Worm (Caenorhabditis elegans) whole organism, young adult: Measurements from ENCODE around the gene fzr-1.
A peak's percentile ranks its signal among the peaks of the same experiment; 100 is the strongest.

Source experiments
- B0019.2 ChIP-seq: fragments of 200-800 bp; sonication (Bioruptor generic); conservative IDR thresholded peaks from 2 replicates; pipeline ENCODE4 v1.3.6; 2022; ENCODE audit warnings: missing genetic modification reagents, missing genetic modification characterization, missing compliant biosample characterization
- B0336.3 ChIP-seq: fragments of 200-800 bp; sonication (Bioruptor generic); IDR thresholded peaks from 2 replicates; pipeline ENCODE4 v1.3.6; 2022; ENCODE audit warnings: missing genetic modification characterization, missing compliant biosample characterization
- C17E4.6 ChIP-seq: fragments of 200-800 bp; sonication (Bioruptor generic); IDR thresholded peaks from 2 replicates; pipeline ENCODE4 v1.3.6; 2022; ENCODE audit warnings: missing genetic modification reagents, missing genetic modification characterization, missing compliant biosample characterization
- D2030.7 ChIP-seq: fragments of 200-800 bp; sonication (Bioruptor generic); IDR thresholded peaks from 2 replicates; pipeline ENCODE4 v1.3.6; 2022; ENCODE audit warnings: missing genetic modification reagents, missing genetic modification characterization, missing compliant biosample characterization
- F10E7.11 ChIP-seq: sonication (generic microtip); optimal IDR thresholded peaks from 2 replicates; lab custom pipeline; 2017; ENCODE audit warnings: mild to moderate bottlenecking, missing genetic modification characterization, moderate library complexity, missing compliant biosample characterization
- F39B2.1 ChIP-seq: fragments of 200-800 bp; sonication (Bioruptor generic); IDR thresholded peaks from 2 replicates; pipeline ENCODE4 v1.3.6; 2022; ENCODE audit warnings: missing genetic modification reagents, missing genetic modification characterization, missing compliant biosample characterization
- F52B5.7 ChIP-seq: sonication (generic microtip); optimal IDR thresholded peaks from 2 replicates; lab custom pipeline; 2016; ENCODE audit warnings: mild to moderate bottlenecking, missing genetic modification characterization, missing compliant biosample characterization
- F57A8.1 ChIP-seq: fragments of 200-800 bp; sonication (Bioruptor generic); optimal IDR thresholded peaks from 2 replicates; lab custom pipeline; 2018; ENCODE audit warnings: mild to moderate bottlenecking, missing genetic modification characterization, moderate library complexity, missing compliant biosample characterization
- T07F8.4 ChIP-seq: sonication (generic microtip); optimal IDR thresholded peaks from 2 replicates; lab custom pipeline; 2016; ENCODE audit warnings: mild to moderate bottlenecking, missing genetic modification characterization, moderate library complexity, missing compliant biosample characterization
- T26A5.8 ChIP-seq: sonication (generic microtip); optimal IDR thresholded peaks from 2 replicates; lab custom pipeline; 2016; ENCODE audit warnings: missing genetic modification characterization, missing compliant biosample characterization
- Y56A3A.18 ChIP-seq: fragments of 200-800 bp; sonication (Bioruptor generic); IDR thresholded peaks from 2 replicates; pipeline ENCODE4 v1.3.6; 2022; ENCODE audit warnings: missing genetic modification reagents, missing genetic modification characterization, missing compliant biosample characterization
- ama-1 ChIP-seq, 3 experiments: fragments of 150-350 bp in 1 of 3; sonication (generic microtip) in 2 of 3; optimal IDR thresholded peaks; 2 replicates each; lab custom pipeline; 2014 to 2018; ENCODE audit warnings: missing biosample characterization in 2 of 3, missing genetic modification characterization in 2 of 3, missing genetic modification reagents in 2 of 3
- athp-1 ChIP-seq: sonication (generic microtip); optimal IDR thresholded peaks from 2 replicates; lab custom pipeline; 2017; ENCODE audit warnings: mild to moderate bottlenecking, missing genetic modification characterization, missing compliant biosample characterization
- attf-3 ChIP-seq: fragments of 200-800 bp; sonication (Bioruptor generic); conservative IDR thresholded peaks from 2 replicates; pipeline ENCODE4 v1.3.6; 2022; ENCODE audit warnings: missing genetic modification reagents, missing genetic modification characterization, missing compliant biosample characterization
- attf-6 ChIP-seq: fragments of 200-800 bp; sonication (Bioruptor generic); IDR thresholded peaks from 2 replicates; pipeline ENCODE4 v1.3.6; 2022; ENCODE audit warnings: missing genetic modification reagents, missing genetic modification characterization, missing compliant biosample characterization
- cebp-1 ChIP-seq, 2 experiments: fragments of 200-800 bp in 1 of 2; sonication (Bioruptor generic) in 1 of 2; sonication (generic microtip) in 1 of 2; IDR thresholded peaks in 1 of 2; optimal IDR thresholded peaks in 1 of 2; 2 replicates each; pipeline versions ENCODE4 v1.3.6 to Lab custom; 2017 to 2022; ENCODE audit warnings: missing compliant biosample characterization in 2 of 2, missing genetic modification characterization in 2 of 2, mild to moderate bottlenecking in 1 of 2, missing genetic modification reagents in 1 of 2, moderate library complexity in 1 of 2
- cebp-2 ChIP-seq: fragments of 200-800 bp; sonication (Bioruptor generic); IDR thresholded peaks from 2 replicates; pipeline ENCODE4 v1.3.6; 2022; ENCODE audit warnings: missing genetic modification characterization, missing compliant biosample characterization
- ceh-100 ChIP-seq: fragments of 200-800 bp; sonication (Bioruptor generic); IDR thresholded peaks from 2 replicates; pipeline ENCODE4 v1.3.6; 2022; ENCODE audit warnings: missing genetic modification reagents, missing genetic modification characterization, missing compliant biosample characterization
- ceh-40 ChIP-seq: fragments of 200-800 bp; sonication (Bioruptor generic); IDR thresholded peaks from 2 replicates; pipeline ENCODE4 v1.3.6; 2022; ENCODE audit warnings: missing genetic modification characterization, missing compliant biosample characterization
- ceh-79 ChIP-seq: sonication (generic microtip); optimal IDR thresholded peaks from 2 replicates; lab custom pipeline; 2017; ENCODE audit warnings: mild to moderate bottlenecking, missing genetic modification characterization, missing compliant biosample characterization
- dpl-1 ChIP-seq: fragments of 150-350 bp; optimal IDR thresholded peaks from 2 replicates; lab custom pipeline; 2014; ENCODE audit warnings: missing biosample characterization, missing genetic modification reagents, missing genetic modification characterization
- egl-18 ChIP-seq: fragments of 200-800 bp; sonication (Bioruptor generic); IDR thresholded peaks from 2 replicates; pipeline ENCODE4 v1.3.6; 2022; ENCODE audit warnings: missing genetic modification reagents, missing genetic modification characterization, missing compliant biosample characterization
- him-1 ChIP-seq: sonication (generic microtip); optimal IDR thresholded peaks from 2 replicates; lab custom pipeline; 2016; ENCODE audit warnings: missing genotype, missing genetic modification reagents, missing genetic modification characterization, missing compliant biosample characterization
- let-607 ChIP-seq, 2 experiments: fragments of 200-800 bp in 1 of 2; sonication (Bioruptor generic) in 1 of 2; sonication (generic microtip) in 1 of 2; optimal IDR thresholded peaks; 2 replicates each; lab custom pipeline; 2016 to 2018; ENCODE audit warnings: mild to moderate bottlenecking in 2 of 2, missing compliant biosample characterization in 2 of 2, missing genetic modification characterization in 2 of 2, moderate library complexity in 2 of 2, missing genotype in 1 of 2
- lin-26 ChIP-seq: fragments of 200-800 bp; sonication (Bioruptor generic); IDR thresholded peaks from 2 replicates; pipeline ENCODE4 v1.3.6; 2022; ENCODE audit warnings: missing genetic modification reagents, missing genetic modification characterization, missing compliant biosample characterization
- lin-35 ChIP-seq, 3 experiments: fragments of 150-350 bp in 2 of 3; sonication (generic microtip) in 1 of 3; optimal IDR thresholded peaks; 2 replicates each; lab custom pipeline; 2014 to 2018; ENCODE audit warnings: missing biosample characterization in 3 of 3, missing genetic modification characterization in 3 of 3, missing genetic modification reagents in 3 of 3
- lin-40 ChIP-seq: sonication (generic microtip); optimal IDR thresholded peaks from 2 replicates; lab custom pipeline; 2016; ENCODE audit warnings: missing genetic modification characterization, mild to moderate bottlenecking, missing compliant biosample characterization, missing genotype, missing genetic modification reagents
- madf-3 ChIP-seq: fragments of 200-800 bp; sonication (Bioruptor generic); IDR thresholded peaks from 2 replicates; pipeline ENCODE4 v1.3.6; 2022; ENCODE audit warnings: missing genetic modification reagents, missing genetic modification characterization, missing compliant biosample characterization
- madf-8 ChIP-seq: fragments of 200-800 bp; sonication (Bioruptor generic); conservative IDR thresholded peaks from 2 replicates; pipeline ENCODE4 v1.3.6; 2022; ENCODE audit warnings: missing genetic modification reagents, missing genetic modification characterization, missing compliant biosample characterization
- mel-28 ChIP-seq: sonication (generic microtip); optimal IDR thresholded peaks from 2 replicates; lab custom pipeline; 2016; ENCODE audit warnings: borderline replicate concordance, mild to moderate bottlenecking, missing genetic modification characterization, missing compliant biosample characterization
- mxl-1 ChIP-seq: sonication (generic microtip); optimal IDR thresholded peaks from 2 replicates; lab custom pipeline; 2016; ENCODE audit warnings: missing genetic modification characterization, missing compliant biosample characterization
- nfya-1 ChIP-seq: sonication (generic microtip); optimal IDR thresholded peaks from 2 replicates; lab custom pipeline; 2017; ENCODE audit warnings: antibody characterized with exemption, missing compliant biosample characterization, missing genetic modification characterization, borderline replicate concordance; ENCODE audit not compliant: insufficient read depth
- nfyb-1 ChIP-seq: fragments of 200-800 bp; sonication (Bioruptor generic); IDR thresholded peaks from 2 replicates; pipeline ENCODE4 v1.3.6; 2022; ENCODE audit warnings: missing genetic modification reagents, missing genetic modification characterization, missing compliant biosample characterization
- nhr-80 ChIP-seq: sonication (generic microtip); optimal IDR thresholded peaks from 2 replicates; lab custom pipeline; 2016; ENCODE audit warnings: missing genetic modification characterization, missing compliant biosample characterization
- pbrm-1 ChIP-seq: fragments of 200-800 bp; sonication (Bioruptor generic); IDR thresholded peaks from 2 replicates; pipeline ENCODE4 v1.3.6; 2022; ENCODE audit warnings: missing genetic modification reagents, missing genetic modification characterization, missing compliant biosample characterization
- pha-4 ChIP-seq: fragments of 150-350 bp; sonication (generic microtip); optimal IDR thresholded peaks from 2 replicates; lab custom pipeline; 2014; ENCODE audit warnings: missing biosample characterization, missing genetic modification reagents, missing genetic modification characterization
- rcor-1 ChIP-seq: fragments of 200-800 bp; sonication (Bioruptor generic); IDR thresholded peaks from 2 replicates; pipeline ENCODE4 v1.3.6; 2022; ENCODE audit warnings: missing genetic modification reagents, missing genetic modification characterization, missing compliant biosample characterization
- rec-8 ChIP-seq, 2 experiments: sonication (generic microtip); optimal IDR thresholded peaks; 2 replicates each; lab custom pipeline; 2016; ENCODE audit warnings: mild to moderate bottlenecking in 2 of 2, missing genetic modification characterization in 2 of 2, missing genetic modification reagents in 2 of 2, missing genotype in 2 of 2, missing biosample characterization in 1 of 2, missing compliant biosample characterization in 1 of 2, moderate library complexity in 1 of 2
- snpc-1.1 ChIP-seq: sonication (generic microtip); optimal IDR thresholded peaks from 2 replicates; lab custom pipeline; 2017; ENCODE audit warnings: missing genetic modification characterization, mild to moderate bottlenecking, missing compliant biosample characterization, antibody characterized with exemption, moderate library complexity, missing genotype, missing genetic modification reagents; ENCODE audit not compliant: insufficient read depth
- somi-1 ChIP-seq: fragments of 200-800 bp; sonication (Bioruptor generic); optimal IDR thresholded peaks from 2 replicates; lab custom pipeline; 2018; ENCODE audit warnings: mild to moderate bottlenecking, missing genetic modification characterization, missing compliant biosample characterization
- unc-130 ChIP-seq: sonication (generic microtip); optimal IDR thresholded peaks from 2 replicates; lab custom pipeline; 2016; ENCODE audit warnings: missing genetic modification reagents, missing genetic modification characterization, missing compliant biosample characterization
- unc-62 ChIP-seq: fragments of 150-350 bp; optimal IDR thresholded peaks from 2 replicates; lab custom pipeline; 2014; ENCODE audit warnings: missing biosample characterization, missing genetic modification reagents, missing genetic modification characterization
- zim-3 ChIP-seq: sonication (generic microtip); optimal IDR thresholded peaks from 2 replicates; lab custom pipeline; 2017; ENCODE audit warnings: mild to moderate bottlenecking, missing genetic modification characterization, moderate library complexity, missing compliant biosample characterization
- ztf-22 ChIP-seq: fragments of 200-800 bp; sonication (Bioruptor generic); optimal IDR thresholded peaks from 2 replicates; lab custom pipeline; 2018; ENCODE audit warnings: mild to moderate bottlenecking, missing genetic modification characterization, moderate library complexity, missing compliant biosample characterization
- ztf-25 ChIP-seq: fragments of 200-800 bp; sonication (Bioruptor generic); IDR thresholded peaks from 2 replicates; pipeline ENCODE4 v1.3.6; 2022; ENCODE audit warnings: missing genetic modification reagents, missing genetic modification characterization, missing compliant biosample characterization
- ztf-6 ChIP-seq: fragments of 200-800 bp; sonication (Bioruptor generic); IDR thresholded peaks from 2 replicates; pipeline ENCODE4 v1.3.6; 2022; ENCODE audit warnings: missing genetic modification reagents, missing genetic modification characterization, missing compliant biosample characterization

fzr-1 gene

DNA sequence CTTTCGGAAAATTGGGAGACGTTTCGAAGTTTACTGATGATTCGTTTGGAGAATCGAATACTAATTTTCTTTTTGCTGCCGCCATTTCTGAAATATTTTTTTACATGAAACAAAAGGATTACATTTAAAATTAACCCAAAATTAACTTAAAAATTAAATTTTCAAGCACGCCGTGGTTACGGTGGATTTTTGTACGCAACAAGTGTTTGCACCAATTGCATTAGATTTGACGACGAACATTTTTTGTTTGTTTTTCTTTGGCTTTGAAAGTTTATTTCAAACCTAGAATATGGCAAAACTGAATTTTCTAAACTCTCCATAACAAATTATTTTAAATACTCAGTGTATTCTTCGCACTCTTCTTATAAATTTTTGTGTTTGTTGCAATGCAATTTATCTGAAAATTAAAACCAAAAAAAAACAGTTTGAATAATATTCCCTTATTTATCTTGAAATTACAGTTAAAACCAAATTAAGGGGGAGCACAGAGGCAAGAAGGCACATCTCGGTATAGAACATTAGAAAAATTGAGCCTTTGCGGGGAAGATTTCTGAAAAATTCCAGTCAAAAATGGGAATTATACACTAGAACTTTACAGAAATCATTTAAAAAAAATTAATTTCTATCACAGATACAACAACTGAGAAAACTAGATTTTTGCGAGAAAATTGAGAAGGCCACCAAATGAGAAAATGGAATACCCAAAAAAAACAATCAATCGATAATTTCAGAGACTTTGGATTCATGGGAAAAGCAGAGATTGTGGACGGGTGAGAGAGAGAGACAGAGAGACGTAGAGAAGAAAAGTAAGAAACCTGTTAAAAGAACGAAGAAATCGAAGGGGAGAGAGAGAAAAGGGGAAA, 27.0 kb downstream of the fzr-1 start, which contains the start of gene hal-3 (continued):
- no peak for TF ChIP-seq nfya-1 (tag; lab: Kevin White, UChicago)
- no peak for TF ChIP-seq lin-26 (GFP tag; lab: Robert Waterston, UW)
- peak; percentile 76 for TF ChIP-seq B0336.3 (GFP tag; lab: Robert Waterston, UW)
- TF ChIP-seq somi-1 (GFP tag; lab: Kevin White, UChicago), result no peak
- no peak; the same call in 1 of the 2 replicates for TF ChIP-seq attf-3 (GFP tag; lab: Robert Waterston, UW)
- peak; percentile 52; the same call in 1 of the 2 replicates for TF ChIP-seq ztf-25
- no peak for TF ChIP-seq mel-28
- TF ChIP-seq pbrm-1 (GFP tag; lab: Robert Waterston, UW), result no peak; the same call in 1 of the 2 replicates
- TF ChIP-seq C17E4.6, result no peak
- peak in 1 of 2 experiments; percentile 56 for TF ChIP-seq let-607 (tag; optimal IDR thresholded peaks at IDR 0.05; lab: Kevin White, UChicago)
- TF ChIP-seq egl-18 (GFP tag; lab: Robert Waterston, UW), result 0 out of 2 replicates have a peak, but pooled peaks have one; percentile 24
- no peak for TF ChIP-seq unc-62 (GFP tag; lab: Kevin White, UChicago)
- TF ChIP-seq F57A8.1 (GFP tag; lab: Kevin White, UChicago), result no peak
- no peak for TF ChIP-seq madf-3 (GFP tag; lab: Robert Waterston, UW)
- TF ChIP-seq T26A5.8 (tag; lab: Kevin White, UChicago), result peak; percentile 1
- TF ChIP-seq F39B2.1, result no peak
- TF ChIP-seq D2030.7 (GFP tag; lab: Robert Waterston, UW), result no peak
- TF ChIP-seq ama-1 (optimal IDR thresholded peaks at IDR 0.05; lab: Kevin White, UChicago), result peak; percentile 77
- no peak for TF ChIP-seq ama-1 (GFP tag; optimal IDR thresholded peaks at IDR 0.05; lab: Kevin White, UChicago)
- no peak for TF ChIP-seq ceh-40 (GFP tag; lab: Robert Waterston, UW)
- no peak for TF ChIP-seq ztf-6 (GFP tag; lab: Robert Waterston, UW)
- no peak for TF ChIP-seq nhr-80 (tag; lab: Kevin White, UChicago)
- TF ChIP-seq madf-8 (GFP tag; lab: Robert Waterston, UW), result no peak
- TF ChIP-seq rcor-1 (GFP tag; lab: Robert Waterston, UW), result no peak
- TF ChIP-seq rec-8 (tag; optimal IDR thresholded peaks at IDR 0.05; lab: Kevin White, UChicago), result no peak
- no peak for TF ChIP-seq Y56A3A.18
- TF ChIP-seq ceh-79, result peak; percentile 46
- no peak for TF ChIP-seq unc-130
- TF ChIP-seq nfyb-1, result 0 out of 2 replicates have a peak, but pooled peaks have one; percentile 35
- TF ChIP-seq athp-1 (tag; lab: Kevin White, UChicago), result no peak
- no peak for TF ChIP-seq mxl-1
- no peak for TF ChIP-seq T07F8.4 (tag; lab: Kevin White, UChicago)
- no peak for TF ChIP-seq lin-40 (tag; lab: Kevin White, UChicago)
- no peak for TF ChIP-seq B0019.2 (GFP tag; lab: Robert Waterston, UW)
- no peak for TF ChIP-seq pha-4
- no peak for TF ChIP-seq snpc-1.1 (tag; lab: Kevin White, UChicago)
- TF ChIP-seq attf-6 (GFP tag; lab: Robert Waterston, UW), result no peak

DNA sequence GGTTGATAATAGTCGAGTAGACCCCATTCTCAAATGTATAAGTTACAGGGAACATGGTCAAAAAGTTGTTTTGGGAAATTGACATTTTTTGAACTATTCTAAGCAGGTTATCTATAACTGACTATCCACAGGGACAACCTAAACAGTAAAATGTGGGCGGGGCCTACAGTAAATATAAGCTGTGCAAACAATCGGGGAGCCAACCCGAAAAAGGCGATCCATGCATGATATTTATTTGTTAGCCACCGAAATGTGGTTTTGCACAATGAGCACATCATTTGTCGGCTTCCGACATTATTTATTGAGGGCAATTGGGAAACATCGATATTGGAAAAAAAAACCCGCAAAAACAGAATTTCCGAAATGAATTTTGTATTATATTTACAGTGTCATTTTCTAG, 29.5 kb downstream of the fzr-1 start, which contains the start of gene hlh-6:
hlh-6 (minus strand) TSS at position 101 of the 400 bp plus-strand sequence.
- TF ChIP-seq ceh-100 (GFP tag; lab: Robert Waterston, UW) (no peak), lin-35 (GFP tag; optimal IDR thresholded peaks at IDR 0.05; lab: Kevin White, UChicago) (no peak), cebp-1 (GFP tag; IDR thresholded peaks at IDR 0.05; lab: Robert Waterston, UW) (no peak), cebp-1 (tag; optimal IDR thresholded peaks at IDR 0.05; lab: Kevin White, UChicago) (no peak), him-1 (no peak), F10E7.11 (tag; lab: Kevin White, UChicago) (no peak), athp-1 (tag; lab: Kevin White, UChicago) (no peak), dpl-1 (no peak), cebp-2 (no peak), pha-4 (no peak), egl-18 (GFP tag; lab: Robert Waterston, UW) (no peak), zim-3 (tag; lab: Kevin White, UChicago) (no peak), F52B5.7 (tag; lab: Kevin White, UChicago) (no peak), pbrm-1 (GFP tag; lab: Robert Waterston, UW) (no peak), ztf-22 (GFP tag; lab: Kevin White, UChicago) (no peak), T07F8.4 (tag; lab: Kevin White, UChicago) (no peak)
